Fruit fly (Drosophila melanogaster) whole organism, adult: ENCODE results near the gene repo.
A peak's percentile ranks its signal among the peaks of the same experiment; 100 is the strongest.

Source experiments
- CG11617 ChIP-seq: fragments of 200-800 bp; sonication (Bioruptor generic); optimal IDR thresholded peaks from 2 replicates; lab custom pipeline; 2017; ENCODE audit warnings: mild to moderate bottlenecking, missing biosample characterization, missing genetic modification reagents, missing genetic modification characterization
- CG12768 ChIP-seq: fragments of 200-800 bp; sonication (Bioruptor generic); optimal IDR thresholded peaks from 2 replicates; lab custom pipeline; 2017; ENCODE audit warnings: missing biosample characterization, missing genetic modification characterization, mild to moderate bottlenecking, moderate library complexity, missing genetic modification reagents
- CG14711 ChIP-seq: fragments of 200-800 bp; sonication (Bioruptor generic); optimal IDR thresholded peaks from 2 replicates; lab custom pipeline; 2018; ENCODE audit warnings: missing biosample characterization, mild to moderate bottlenecking, missing genetic modification characterization, moderate library complexity
- CG1620 ChIP-seq: fragments of 200-800 bp; sonication (Bioruptor generic); optimal IDR thresholded peaks from 2 replicates; lab custom pipeline; 2016; ENCODE audit warnings: missing biosample characterization, missing genetic modification characterization
- CG33017 ChIP-seq: fragments of 200-800 bp; sonication (Bioruptor generic); optimal IDR thresholded peaks from 2 replicates; lab custom pipeline; 2018; ENCODE audit warnings: missing biosample characterization, mild to moderate bottlenecking, missing genetic modification characterization, moderate library complexity
- CG5204 ChIP-seq: fragments of 200-800 bp; sonication (Bioruptor generic); optimal IDR thresholded peaks from 2 replicates; lab custom pipeline; 2016; ENCODE audit warnings: missing biosample characterization, missing genetic modification characterization
- CG7045 ChIP-seq: fragments of 200-800 bp; sonication (Bioruptor generic); optimal IDR thresholded peaks from 2 replicates; lab custom pipeline; 2017; ENCODE audit warnings: missing biosample characterization, mild to moderate bottlenecking, missing genetic modification characterization
- CG7101 ChIP-seq: fragments of 200-800 bp; sonication (Bioruptor generic); optimal IDR thresholded peaks from 2 replicates; lab custom pipeline; 2018; ENCODE audit warnings: missing biosample characterization, mild to moderate bottlenecking, missing genetic modification characterization, moderate library complexity
- Clk ChIP-seq: fragments of 200-800 bp; sonication (Bioruptor generic); optimal IDR thresholded peaks from 2 replicates; lab custom pipeline; 2017; ENCODE audit warnings: missing biosample characterization, missing genetic modification characterization
- Crg-1 ChIP-seq: fragments of 200-800 bp; sonication (Bioruptor generic); optimal IDR thresholded peaks from 2 replicates; lab custom pipeline; 2016; ENCODE audit warnings: missing biosample characterization, missing genetic modification characterization
- Hr96 ChIP-seq: fragments of 200-800 bp; sonication (Bioruptor generic); optimal IDR thresholded peaks from 2 replicates; lab custom pipeline; 2016; ENCODE audit warnings: missing biosample characterization, missing genetic modification characterization
- Mnt ChIP-seq: fragments of 200-800 bp; sonication (Bioruptor generic); optimal IDR thresholded peaks from 2 replicates; lab custom pipeline; 2016; ENCODE audit warnings: missing biosample characterization, mild to moderate bottlenecking, missing genetic modification characterization
- bab1 ChIP-seq: fragments of 200-800 bp; sonication (Bioruptor generic); optimal IDR thresholded peaks from 3 replicates; lab custom pipeline; 2019; ENCODE audit warnings: missing biosample characterization, mild to moderate bottlenecking, missing genetic modification characterization, moderate library complexity
- cic ChIP-seq: fragments of 200-800 bp; sonication (Bioruptor generic); optimal IDR thresholded peaks from 2 replicates; lab custom pipeline; 2017; ENCODE audit warnings: missing biosample characterization, mild to moderate bottlenecking, missing genetic modification characterization, moderate library complexity
- cnc ChIP-seq, 2 experiments: fragments of >200 bp; optimal IDR thresholded peaks; 2 replicates each; lab custom pipeline; 2017
- kay ChIP-seq: fragments of 200-800 bp; sonication (Bioruptor generic); peaks from one replicate; lab custom pipeline; 2016; ENCODE audit warnings: missing biosample characterization, missing genetic modification characterization, borderline replicate concordance
- ovo ChIP-seq: fragments of 200-800 bp; sonication (Bioruptor generic); optimal IDR thresholded peaks from 2 replicates; lab custom pipeline; 2016; ENCODE audit warnings: missing biosample characterization, missing genetic modification characterization
- pad ChIP-seq: fragments of 200-800 bp; sonication (Bioruptor generic); optimal IDR thresholded peaks from 3 replicates; lab custom pipeline; 2017; ENCODE audit warnings: missing biosample characterization, missing genetic modification characterization, mild to moderate bottlenecking, moderate library complexity, missing genetic modification reagents
- tj ChIP-seq: fragments of 200-800 bp; sonication (Bioruptor generic); optimal IDR thresholded peaks from 3 replicates; lab custom pipeline; 2017; ENCODE audit warnings: missing biosample characterization, mild to moderate bottlenecking, missing genetic modification characterization, moderate library complexity
- toe ChIP-seq: fragments of 200-800 bp; sonication (Bioruptor generic); optimal IDR thresholded peaks from 2 replicates; lab custom pipeline; 2016; ENCODE audit warnings: missing biosample characterization, missing genetic modification characterization

Gene repo

DNA sequence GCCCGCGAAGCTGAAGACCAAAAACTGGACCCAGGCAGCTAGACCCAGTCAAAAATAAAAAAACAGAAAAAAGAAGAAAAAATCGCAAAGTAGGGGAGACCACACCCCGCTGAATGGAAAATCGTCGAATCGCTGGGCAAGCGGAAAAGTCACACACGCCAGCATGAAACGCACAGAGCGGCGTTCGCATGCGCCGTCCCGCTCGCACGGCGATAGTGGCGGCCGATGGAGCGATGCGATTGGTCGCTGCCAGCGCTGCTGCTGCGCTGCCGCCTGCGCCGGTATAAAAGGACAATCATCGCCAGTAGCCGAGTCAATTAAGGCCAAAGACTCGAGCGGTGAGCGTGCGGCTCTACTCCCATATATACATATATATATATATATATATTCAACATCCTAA, at the start of gene repo:
Gene repo, plus strand, starts transcription at position 314 of the 400 bp plus-strand sequence.
- TF ChIP-seq pad (GFP tag; lab: Kevin White, UChicago): peak; percentile 13
- TF ChIP-seq CG7045 (GFP tag; lab: Kevin White, UChicago): no peak
- TF ChIP-seq CG33017 (tag; lab: Kevin White, UChicago): no peak
- TF ChIP-seq tj: peak; percentile 1

dm6 chr3R:18188702-18189125, 47.3 kb upstream of the repo start, which contains the start of the genes CG12321 and MED17:
Gene CG12321 (minus strand): TSS chr3R:18188707.
Gene MED17 (plus strand): TSS chr3R:18189072.
- peak; percentile 93 for TF ChIP-seq CG11617 (GFP tag; lab: Kevin White, UChicago)
- peak; percentile 81 for TF ChIP-seq CG5204 (GFP tag; lab: Kevin White, UChicago)
- TF ChIP-seq CG33017 (tag; lab: Kevin White, UChicago): peak; percentile 83
- TF ChIP-seq kay (GFP tag; lab: Kevin White, UChicago): no peak
- peak; percentile 91 for TF ChIP-seq CG1620
- TF ChIP-seq cic: peak; percentile 62
- TF ChIP-seq toe (GFP tag; lab: Kevin White, UChicago): peak; percentile 74
- TF ChIP-seq Crg-1 (GFP tag; lab: Kevin White, UChicago): peak; percentile 96
- TF ChIP-seq pad (GFP tag; lab: Kevin White, UChicago): peak; percentile 91
- no peak for TF ChIP-seq Hr96 (GFP tag; lab: Kevin White, UChicago)
- peak; percentile 94 for TF ChIP-seq Clk (GFP tag; lab: Kevin White, UChicago)
- TF ChIP-seq bab1 (GFP tag; lab: Kevin White, UChicago): peak; percentile 63
- peak; percentile 89 for TF ChIP-seq CG14711 (tag; lab: Kevin White, UChicago)
- TF ChIP-seq CG7045 (GFP tag; lab: Kevin White, UChicago): peak; percentile 94
- TF ChIP-seq CG12768 (GFP tag; lab: Kevin White, UChicago): peak; percentile 93
- TF ChIP-seq cnc (optimal IDR thresholded peaks at IDR 0.05; lab: Kevin White, UChicago): no peak
- TF ChIP-seq ovo (GFP tag; lab: Kevin White, UChicago): peak; percentile 87
- peak; percentile 75 for TF ChIP-seq Mnt (GFP tag; lab: Kevin White, UChicago)
- peak; percentile 67 for TF ChIP-seq tj
- peak; percentile 93 for TF ChIP-seq CG7101 (tag; lab: Kevin White, UChicago)

- TF ChIP-seq CG14711 (tag; lab: Kevin White, UChicago) (no peak), ovo (GFP tag; lab: Kevin White, UChicago) (no peak)
Measured at dm6 chr3R:18191867-18192266, 44.1 kb upstream of the repo start, which contains the start of gene CG14313. Gene CG14313 (minus strand): TSS chr3R:18191967.

DNA sequence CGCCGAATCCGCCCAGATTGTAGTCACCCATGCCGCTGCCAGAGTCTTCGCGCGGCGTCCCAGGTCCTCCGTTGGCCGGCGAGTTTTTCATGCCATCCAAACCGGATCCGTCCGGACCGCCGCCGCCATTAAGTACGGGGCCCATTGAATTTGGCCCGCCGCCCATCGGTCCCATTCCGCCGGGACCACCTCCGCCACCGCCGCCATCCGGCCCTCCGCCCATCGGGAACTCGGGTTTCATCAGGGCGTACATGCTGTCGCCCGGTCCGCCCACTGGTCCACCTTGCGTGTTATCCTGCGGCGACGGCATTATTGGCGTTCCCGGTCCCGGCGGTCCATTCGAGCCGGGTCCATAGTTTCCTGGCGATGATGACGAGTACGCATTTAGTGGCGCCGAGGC, 40.7 kb upstream of the repo start:
- TF ChIP-seq CG1620 (no peak), Mnt (GFP tag; lab: Kevin White, UChicago) (no peak), CG11617 (GFP tag; lab: Kevin White, UChicago) (no peak), toe (GFP tag; lab: Kevin White, UChicago) (no peak)

DNA sequence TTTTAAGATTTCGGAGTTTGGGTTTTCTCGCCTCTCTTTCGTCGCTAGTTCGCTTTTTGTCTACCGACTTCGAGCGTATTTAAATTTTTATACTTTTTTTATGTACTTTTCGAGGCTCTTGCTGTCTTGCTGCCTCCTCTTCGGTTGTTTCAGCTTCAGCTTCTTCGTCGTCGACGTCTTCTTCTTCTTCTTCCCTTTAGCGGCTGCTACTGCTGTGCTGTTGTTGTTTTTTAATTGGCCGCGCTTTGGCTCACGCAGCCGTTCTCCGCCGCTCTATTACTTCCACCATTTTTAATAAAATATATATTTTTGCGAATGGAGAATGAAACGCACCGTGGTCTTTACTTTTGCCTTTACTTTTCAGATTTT, 39.4 kb upstream of the repo start:
- no peak for TF ChIP-seq CG1620
- TF ChIP-seq CG5204 (GFP tag; lab: Kevin White, UChicago): no peak
- no peak for TF ChIP-seq kay (GFP tag; lab: Kevin White, UChicago)
- TF ChIP-seq cnc (optimal IDR thresholded peaks at IDR 0.05; lab: Kevin White, UChicago): no peak
- TF ChIP-seq pad (GFP tag; lab: Kevin White, UChicago): no peak
- TF ChIP-seq cic: no peak
- no peak for TF ChIP-seq bab1 (GFP tag; lab: Kevin White, UChicago)

DNA sequence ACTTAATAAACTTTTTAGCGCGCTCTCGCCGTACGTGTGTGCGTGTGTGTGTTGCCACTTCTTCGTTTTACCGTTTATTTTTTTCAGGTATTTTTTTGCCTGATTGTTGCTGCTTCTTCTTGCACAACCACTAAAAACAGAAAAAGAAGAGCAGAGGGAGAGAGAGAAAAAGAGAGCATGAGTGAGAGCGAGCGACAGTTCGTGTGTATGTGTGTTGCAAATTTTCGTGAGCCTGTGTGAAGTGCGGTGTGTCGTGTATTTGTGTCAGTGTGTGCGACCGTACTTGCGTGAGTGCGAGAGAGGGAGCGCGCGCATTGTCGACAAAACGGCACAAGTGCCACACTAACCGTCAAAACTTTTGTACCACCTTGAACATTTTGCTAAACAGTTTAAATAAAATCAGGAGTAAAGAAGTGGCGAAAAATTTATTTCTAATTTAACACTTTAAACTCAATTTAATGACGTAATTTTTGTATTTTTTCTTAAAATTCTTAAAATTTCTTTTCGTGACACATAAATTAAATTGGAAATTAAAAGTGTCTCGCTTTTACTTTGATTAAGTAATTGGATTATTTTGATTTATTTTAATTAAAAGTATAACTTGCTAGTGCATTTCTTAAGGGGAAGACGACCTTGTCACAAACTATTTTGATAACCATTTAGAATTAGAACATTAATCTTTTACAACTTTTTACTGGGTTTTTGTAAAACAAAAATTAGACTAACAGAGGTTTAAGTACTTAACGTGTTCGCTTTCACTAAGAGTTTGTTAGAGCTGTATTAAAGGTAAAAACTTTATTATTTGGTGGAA, 38.8 kb upstream of the repo start:
- TF ChIP-seq Mnt (GFP tag; lab: Kevin White, UChicago) (peak; percentile 51), CG7101 (tag; lab: Kevin White, UChicago) (peak; percentile 46), CG14711 (tag; lab: Kevin White, UChicago) (peak; percentile 23), Hr96 (GFP tag; lab: Kevin White, UChicago) (peak; percentile 52), CG5204 (GFP tag; lab: Kevin White, UChicago) (peak; percentile 68), pad (GFP tag; lab: Kevin White, UChicago) (peak; percentile 32), CG33017 (tag; lab: Kevin White, UChicago) (peak; percentile 29), tj (peak; percentile 71), ovo (GFP tag; lab: Kevin White, UChicago) (peak; percentile 83), CG11617 (GFP tag; lab: Kevin White, UChicago) (peak; percentile 76), CG1620 (no peak), bab1 (GFP tag; lab: Kevin White, UChicago) (peak; percentile 61), CG7045 (GFP tag; lab: Kevin White, UChicago) (peak; percentile 45), CG12768 (GFP tag; lab: Kevin White, UChicago) (peak; percentile 7), cnc (optimal IDR thresholded peaks at IDR 0.05; lab: Kevin White, UChicago) (no peak), toe (GFP tag; lab: Kevin White, UChicago) (peak; percentile 66), Crg-1 (GFP tag; lab: Kevin White, UChicago) (no peak), kay (GFP tag; lab: Kevin White, UChicago) (no peak), Clk (GFP tag; lab: Kevin White, UChicago) (no peak), cic (peak; percentile 89)
